Worm (Caenorhabditis elegans): ENCODE measurements around the gene Y47D7A.9.

Gene Y47D7A.9

DNA sequence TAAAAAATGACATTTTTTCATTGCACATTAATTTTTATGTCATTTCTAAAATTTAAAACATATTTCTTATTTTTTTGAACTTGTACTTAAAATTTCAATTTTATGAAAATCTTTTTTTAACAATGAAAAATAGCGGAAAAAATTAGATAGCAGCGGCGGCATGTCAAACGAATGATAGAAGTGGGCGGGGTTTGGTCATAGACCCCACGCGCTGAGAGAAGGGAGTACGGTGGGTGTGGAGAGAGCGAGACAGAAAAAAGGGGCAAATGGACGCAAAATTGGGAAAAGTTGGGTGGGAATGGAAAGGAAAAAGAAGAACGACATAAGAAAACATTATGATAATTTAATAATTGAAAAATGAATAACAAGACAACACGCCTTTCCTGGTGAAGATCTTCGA is 35.8 kb downstream of the Y47D7A.9 start:
- no peak for TF ChIP-seq crh-2 (tag; optimal IDR thresholded peaks at IDR 0.05)

DNA sequence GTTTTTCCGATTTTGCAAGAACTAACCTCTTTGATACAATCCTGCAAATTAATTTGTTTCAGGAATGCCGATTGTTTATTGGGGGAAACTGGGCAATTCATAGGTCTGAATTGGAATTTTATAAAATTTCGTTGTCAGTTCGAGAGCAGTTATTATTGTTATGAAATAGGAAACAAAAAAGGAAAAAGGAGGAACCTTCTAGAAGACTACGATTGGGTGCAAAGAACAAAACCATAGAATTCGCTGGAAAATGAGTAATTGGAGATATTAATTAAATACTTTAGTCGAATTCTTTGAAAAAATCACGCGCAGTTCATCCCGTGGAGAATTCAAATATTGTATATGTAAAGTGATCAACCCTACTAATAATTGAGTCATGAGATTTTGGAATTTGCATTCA is 36.4 kb downstream of the Y47D7A.9 start, which contains the start of gene F13A2.9:
TSS of gene F13A2.9 (minus strand) at position 101 of the 400 bp plus-strand sequence.
- TF ChIP-seq blmp-1 (tag; optimal IDR thresholded peaks at IDR 0.05; ENCODE audit: insufficient read depth), result no peak
- TF ChIP-seq nhr-23 (tag; optimal IDR thresholded peaks at IDR 0.05), result no peak
- no peak for TF ChIP-seq snpc-4 (tag; optimal IDR thresholded peaks at IDR 0.05)
- TF ChIP-seq elt-3 (tag; optimal IDR thresholded peaks at IDR 0.05), result no peak
- TF ChIP-seq egl-27 (tag; optimal IDR thresholded peaks at IDR 0.05), result no peak
- TF ChIP-seq ztf-11 (tag; optimal IDR thresholded peaks at IDR 0.05), result no peak
- no peak for TF ChIP-seq mbf-1 (tag; optimal IDR thresholded peaks at IDR 0.05)
- TF ChIP-seq nhr-237 (tag; optimal IDR thresholded peaks at IDR 0.05), result no peak
- no peak for TF ChIP-seq sma-3 (GFP tag; optimal IDR thresholded peaks at IDR 0.05)
- TF ChIP-seq lin-11 (tag; optimal IDR thresholded peaks at IDR 0.05), result no peak
- no peak for TF ChIP-seq lin-13 (GFP tag; optimal IDR thresholded peaks at IDR 0.05)
- TF ChIP-seq nhr-21 (tag; optimal IDR thresholded peaks at IDR 0.05), result no peak
- TF ChIP-seq nhr-6 (tag; optimal IDR thresholded peaks at IDR 0.05), result no peak
- no peak for TF ChIP-seq nhr-25 (tag; optimal IDR thresholded peaks at IDR 0.05)
- TF ChIP-seq ceh-16 (tag; optimal IDR thresholded peaks at IDR 0.05), result no peak

DNA sequence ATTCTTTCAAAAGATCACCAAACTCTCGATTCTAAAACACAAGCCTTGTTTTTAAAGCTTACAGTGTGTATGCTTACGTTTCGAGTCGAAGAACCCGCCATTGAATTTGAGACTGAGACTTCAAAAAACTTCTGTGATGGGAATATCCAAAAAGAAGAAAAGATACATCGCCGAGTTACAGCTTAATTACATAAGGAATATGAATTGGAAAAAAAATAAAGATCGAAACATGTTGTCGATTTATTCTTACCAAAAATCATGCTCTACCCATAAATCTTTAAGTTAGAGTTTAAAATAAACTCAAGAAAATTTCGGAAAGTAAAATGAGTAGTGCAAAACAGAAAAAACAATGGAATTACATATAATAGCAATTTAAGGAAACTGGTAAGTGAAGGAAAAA is 37.6 kb downstream of the Y47D7A.9 start, which contains the start of gene F13A2.10:
TSS of gene F13A2.10 (minus strand) at position 101 of the 400 bp plus-strand sequence.
- TF ChIP-seq egl-27 (tag; optimal IDR thresholded peaks at IDR 0.05) (no peak), elt-1 (tag; optimal IDR thresholded peaks at IDR 0.05) (no peak), nhr-11 (tag; optimal IDR thresholded peaks at IDR 0.05) (no peak), nhr-6 (tag; optimal IDR thresholded peaks at IDR 0.05) (no peak), unc-39 (tag; optimal IDR thresholded peaks at IDR 0.05) (no peak), zag-1 (tag; optimal IDR thresholded peaks at IDR 0.05) (no peak), nhr-10 (tag; optimal IDR thresholded peaks at IDR 0.05) (no peak), C34F6.9 (tag; optimal IDR thresholded peaks at IDR 0.05) (no peak), ama-1 (optimal IDR thresholded peaks at IDR 0.05) (no peak), nhr-237 (tag; optimal IDR thresholded peaks at IDR 0.05) (no peak), unc-62 (GFP tag; optimal IDR thresholded peaks at IDR 0.05) (no peak), elt-3 (tag; optimal IDR thresholded peaks at IDR 0.05) (no peak), ztf-4 (tag; optimal IDR thresholded peaks at IDR 0.05) (no peak), alr-1 (tag; optimal IDR thresholded peaks at IDR 0.05) (no peak), nhr-23 (tag; optimal IDR thresholded peaks at IDR 0.05) (no peak), lin-39 (tag; optimal IDR thresholded peaks at IDR 0.05) (no peak), nhr-77 (tag; optimal IDR thresholded peaks at IDR 0.05) (no peak), unc-55 (GFP tag; optimal IDR thresholded peaks at IDR 0.05) (no peak)

DNA sequence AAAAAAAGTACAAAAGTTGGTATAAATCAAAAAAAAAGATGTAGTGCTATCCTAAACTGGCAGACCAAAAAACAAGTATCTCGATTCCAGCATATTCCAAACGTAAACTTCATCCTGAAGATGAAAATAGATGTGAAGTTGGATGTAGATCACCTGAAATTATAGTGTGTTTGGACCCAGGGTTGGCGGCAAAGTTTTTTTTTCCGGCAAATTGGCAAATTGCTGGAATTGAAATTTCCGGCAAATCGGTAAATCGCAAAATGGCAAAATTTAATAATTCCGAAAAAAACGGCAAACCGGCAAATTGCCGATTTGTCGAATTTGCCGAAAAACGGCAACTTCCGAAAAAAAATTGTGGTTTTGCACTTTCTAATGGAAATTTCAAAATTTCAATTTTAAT is 39.3 kb downstream of the Y47D7A.9 start, which contains the start of gene F13A2.2:
TSS of gene F13A2.2 (minus strand) at position 101 of the 400 bp plus-strand sequence.
- TF ChIP-seq nhr-23 (tag; optimal IDR thresholded peaks at IDR 0.05), result no peak
- no peak for TF ChIP-seq egl-27 (tag; optimal IDR thresholded peaks at IDR 0.05)
- no peak for TF ChIP-seq mdl-1 (tag; optimal IDR thresholded peaks at IDR 0.05)
- TF ChIP-seq unc-62 (GFP tag; optimal IDR thresholded peaks at IDR 0.05), result no peak
- no peak for TF ChIP-seq nhr-25 (tag; optimal IDR thresholded peaks at IDR 0.05)
- TF ChIP-seq nhr-237 (tag; optimal IDR thresholded peaks at IDR 0.05), result no peak

DNA sequence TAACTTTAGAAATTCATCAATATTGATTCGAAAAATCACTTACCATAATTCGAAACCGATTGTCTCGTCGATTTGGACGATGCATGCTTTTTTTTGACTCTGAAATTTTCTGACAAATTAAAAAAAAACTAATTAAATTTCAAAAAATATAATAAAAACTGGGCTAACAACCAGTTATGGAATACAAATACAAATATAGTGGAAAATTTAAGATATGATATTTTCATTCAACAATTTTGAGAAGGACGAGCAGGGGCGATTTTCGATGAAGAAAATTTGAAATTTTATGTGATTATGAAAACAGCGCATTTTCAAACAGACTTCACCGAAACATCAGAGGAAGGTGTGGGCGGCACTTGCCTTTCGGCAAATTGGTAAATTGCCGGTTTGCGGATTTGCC is 41.5 kb downstream of the Y47D7A.9 start, which contains the start of gene F13A2.1:
TSS of gene F13A2.1 (minus strand) at position 101 of the 400 bp plus-strand sequence.
- TF ChIP-seq alr-1 (tag; optimal IDR thresholded peaks at IDR 0.05) (no peak), nhr-25 (tag; optimal IDR thresholded peaks at IDR 0.05) (no peak), nhr-10 (tag; optimal IDR thresholded peaks at IDR 0.05) (no peak), zag-1 (tag; optimal IDR thresholded peaks at IDR 0.05) (no peak), aly-2 (tag; optimal IDR thresholded peaks at IDR 0.05) (no peak), nhr-21 (tag; optimal IDR thresholded peaks at IDR 0.05) (no peak), crh-2 (tag; optimal IDR thresholded peaks at IDR 0.05) (no peak), ama-1 (optimal IDR thresholded peaks at IDR 0.05) (no peak), C34F6.9 (tag; optimal IDR thresholded peaks at IDR 0.05) (no peak), ztf-1 (GFP tag; conservative IDR thresholded peaks at IDR 0.05) (no peak), ZK546.5 (tag; optimal IDR thresholded peaks at IDR 0.05) (no peak), Y55F3AM.14 (GFP tag; optimal IDR thresholded peaks at IDR 0.05) (no peak), ztf-4 (tag; optimal IDR thresholded peaks at IDR 0.05) (no peak), gmeb-1 (tag; optimal IDR thresholded peaks at IDR 0.05) (no peak)

Measured in whole organism, L2 larva.